Worm (Caenorhabditis elegans) whole organism, young adult: ENCODE measurements around the gene clec-88.

Experiments
- B0019.2 ChIP-seq: fragments of 200-800 bp; sonication (Bioruptor generic); conservative IDR thresholded peaks from 2 replicates; pipeline ENCODE4 v1.3.6; 2022; ENCODE audit warnings: missing genetic modification reagents, missing genetic modification characterization, missing compliant biosample characterization
- B0035.1 ChIP-seq: sonication (generic microtip); optimal IDR thresholded peaks from 2 replicates; lab custom pipeline; 2016; ENCODE audit warnings: missing genetic modification characterization, mild to moderate bottlenecking, missing compliant biosample characterization, missing genotype, missing genetic modification reagents
- B0261.1 ChIP-seq: sonication (generic microtip); optimal IDR thresholded peaks from 2 replicates; lab custom pipeline; 2016; ENCODE audit warnings: mild to moderate bottlenecking, missing genetic modification characterization, moderate library complexity, missing compliant biosample characterization
- D2030.7 ChIP-seq: fragments of 200-800 bp; sonication (Bioruptor generic); IDR thresholded peaks from 2 replicates; pipeline ENCODE4 v1.3.6; 2022; ENCODE audit warnings: missing genetic modification reagents, missing genetic modification characterization, missing compliant biosample characterization
- F10E7.11 ChIP-seq: sonication (generic microtip); optimal IDR thresholded peaks from 2 replicates; lab custom pipeline; 2017; ENCODE audit warnings: mild to moderate bottlenecking, missing genetic modification characterization, moderate library complexity, missing compliant biosample characterization
- F22D6.2 ChIP-seq: sonication (generic microtip); optimal IDR thresholded peaks from 2 replicates; lab custom pipeline; 2016; ENCODE audit warnings: mild to moderate bottlenecking, missing genetic modification characterization, missing compliant biosample characterization
- F55B11.4 ChIP-seq: sonication (generic microtip); optimal IDR thresholded peaks from 2 replicates; lab custom pipeline; 2016; ENCODE audit warnings: missing compliant biosample characterization, missing genetic modification characterization, borderline replicate concordance; ENCODE audit not compliant: insufficient read depth
- F57A8.1 ChIP-seq: fragments of 200-800 bp; sonication (Bioruptor generic); optimal IDR thresholded peaks from 2 replicates; lab custom pipeline; 2018; ENCODE audit warnings: mild to moderate bottlenecking, missing genetic modification characterization, moderate library complexity, missing compliant biosample characterization
- F57C9.4 ChIP-seq: sonication (generic microtip); optimal IDR thresholded peaks from 2 replicates; lab custom pipeline; 2017; ENCODE audit warnings: mild to moderate bottlenecking, missing genetic modification characterization, missing compliant biosample characterization
- K11D2.4 ChIP-seq: fragments of 200-800 bp; sonication (Bioruptor generic); IDR thresholded peaks from 2 replicates; pipeline ENCODE4 v1.3.6; 2022; ENCODE audit warnings: missing genetic modification reagents, missing genetic modification characterization, missing compliant biosample characterization
- K12H6.12 ChIP-seq: fragments of 200-800 bp; sonication (Bioruptor generic); optimal IDR thresholded peaks from 2 replicates; lab custom pipeline; 2018; ENCODE audit warnings: mild to moderate bottlenecking, missing genetic modification characterization, missing compliant biosample characterization
- Y53G8AR.9 ChIP-seq: fragments of 200-800 bp; sonication (Bioruptor generic); conservative IDR thresholded peaks from 2 replicates; pipeline ENCODE4 v1.3.6; 2022; ENCODE audit warnings: missing genetic modification reagents, missing genetic modification characterization, missing compliant biosample characterization
- Y67H2A.10 ChIP-seq: fragments of 200-800 bp; sonication (Bioruptor generic); conservative IDR thresholded peaks from 2 replicates; pipeline ENCODE4 v1.3.6; 2022; ENCODE audit warnings: missing genetic modification reagents, missing genetic modification characterization, missing compliant biosample characterization
- ZK185.1 ChIP-seq: sonication (generic microtip); optimal IDR thresholded peaks from 2 replicates; lab custom pipeline; 2016; ENCODE audit warnings: mild to moderate bottlenecking, missing genetic modification characterization, missing compliant biosample characterization; ENCODE audit not compliant: poor library complexity, severe bottlenecking
- athp-1 ChIP-seq: sonication (generic microtip); optimal IDR thresholded peaks from 2 replicates; lab custom pipeline; 2017; ENCODE audit warnings: mild to moderate bottlenecking, missing genetic modification characterization, missing compliant biosample characterization
- attf-5 ChIP-seq: fragments of 200-800 bp; sonication (Bioruptor generic); optimal IDR thresholded peaks from 2 replicates; lab custom pipeline; 2018; ENCODE audit warnings: mild to moderate bottlenecking, missing genetic modification characterization, missing compliant biosample characterization
- attf-6 ChIP-seq: fragments of 200-800 bp; sonication (Bioruptor generic); IDR thresholded peaks from 2 replicates; pipeline ENCODE4 v1.3.6; 2022; ENCODE audit warnings: missing genetic modification reagents, missing genetic modification characterization, missing compliant biosample characterization
- ccch-3 ChIP-seq: fragments of 200-800 bp; sonication (Bioruptor generic); optimal IDR thresholded peaks from 2 replicates; lab custom pipeline; 2018; ENCODE audit warnings: mild to moderate bottlenecking, missing genetic modification characterization, missing compliant biosample characterization
- cebp-1 ChIP-seq, 2 experiments: fragments of 200-800 bp in 1 of 2; sonication (Bioruptor generic) in 1 of 2; sonication (generic microtip) in 1 of 2; IDR thresholded peaks in 1 of 2; optimal IDR thresholded peaks in 1 of 2; 2 replicates each; pipeline versions ENCODE4 v1.3.6 to Lab custom; 2017 to 2022; ENCODE audit warnings: missing compliant biosample characterization in 2 of 2, missing genetic modification characterization in 2 of 2, mild to moderate bottlenecking in 1 of 2, missing genetic modification reagents in 1 of 2, moderate library complexity in 1 of 2
- ceh-100 ChIP-seq: fragments of 200-800 bp; sonication (Bioruptor generic); IDR thresholded peaks from 2 replicates; pipeline ENCODE4 v1.3.6; 2022; ENCODE audit warnings: missing genetic modification reagents, missing genetic modification characterization, missing compliant biosample characterization
- ceh-27 ChIP-seq: fragments of 200-800 bp; sonication (Bioruptor generic); optimal IDR thresholded peaks from 2 replicates; lab custom pipeline; 2018; ENCODE audit warnings: mild to moderate bottlenecking, missing genetic modification characterization, moderate library complexity, missing compliant biosample characterization
- ceh-79 ChIP-seq: sonication (generic microtip); optimal IDR thresholded peaks from 2 replicates; lab custom pipeline; 2017; ENCODE audit warnings: mild to moderate bottlenecking, missing genetic modification characterization, missing compliant biosample characterization
- dox-1 ChIP-seq: fragments of 200-800 bp; sonication (Bioruptor generic); IDR thresholded peaks from 2 replicates; pipeline ENCODE4 v1.3.6; 2022; ENCODE audit warnings: missing genetic modification reagents, missing genetic modification characterization, missing compliant biosample characterization
- dpl-1 ChIP-seq: fragments of 150-350 bp; optimal IDR thresholded peaks from 2 replicates; lab custom pipeline; 2014; ENCODE audit warnings: missing biosample characterization, missing genetic modification reagents, missing genetic modification characterization
- ekl-4 ChIP-seq: fragments of 200-800 bp; sonication (Bioruptor generic); IDR thresholded peaks from 2 replicates; pipeline ENCODE4 v1.3.6; 2022; ENCODE audit warnings: missing genetic modification reagents, missing genetic modification characterization, missing compliant biosample characterization
- gei-17 ChIP-seq: fragments of 200-800 bp; sonication (Bioruptor generic); optimal IDR thresholded peaks from 2 replicates; lab custom pipeline; 2018; ENCODE audit warnings: mild to moderate bottlenecking, missing genetic modification characterization, missing compliant biosample characterization
- hmg-20 ChIP-seq: fragments of 200-800 bp; sonication (Bioruptor generic); IDR thresholded peaks from 2 replicates; pipeline ENCODE4 v1.3.6; 2022; ENCODE audit warnings: missing genetic modification reagents, missing genetic modification characterization, missing compliant biosample characterization
- hsf-1 ChIP-seq: fragments of 200-800 bp; sonication (Bioruptor generic); IDR thresholded peaks from 2 replicates; pipeline ENCODE4 v1.3.6; 2022; ENCODE audit warnings: missing genetic modification reagents, missing genetic modification characterization, missing compliant biosample characterization
- lag-1 ChIP-seq: fragments of 200-800 bp; sonication (Bioruptor generic); IDR thresholded peaks from 2 replicates; pipeline ENCODE4 v1.3.6; 2022; ENCODE audit warnings: missing genetic modification reagents, missing genetic modification characterization, missing compliant biosample characterization
- let-526 ChIP-seq: fragments of 200-800 bp; sonication (Bioruptor generic); IDR thresholded peaks from 2 replicates; pipeline ENCODE4 v1.3.6; 2022; ENCODE audit warnings: missing genetic modification reagents, missing genetic modification characterization, missing compliant biosample characterization
- let-607 ChIP-seq, 2 experiments: fragments of 200-800 bp in 1 of 2; sonication (Bioruptor generic) in 1 of 2; sonication (generic microtip) in 1 of 2; optimal IDR thresholded peaks; 2 replicates each; lab custom pipeline; 2016 to 2018; ENCODE audit warnings: mild to moderate bottlenecking in 2 of 2, missing compliant biosample characterization in 2 of 2, missing genetic modification characterization in 2 of 2, moderate library complexity in 2 of 2, missing genotype in 1 of 2
- lin-26 ChIP-seq: fragments of 200-800 bp; sonication (Bioruptor generic); IDR thresholded peaks from 2 replicates; pipeline ENCODE4 v1.3.6; 2022; ENCODE audit warnings: missing genetic modification reagents, missing genetic modification characterization, missing compliant biosample characterization
- lin-40 ChIP-seq: sonication (generic microtip); optimal IDR thresholded peaks from 2 replicates; lab custom pipeline; 2016; ENCODE audit warnings: missing genetic modification characterization, mild to moderate bottlenecking, missing compliant biosample characterization, missing genotype, missing genetic modification reagents
- lsl-1 ChIP-seq: fragments of 200-800 bp; sonication (Bioruptor generic); optimal IDR thresholded peaks from 2 replicates; lab custom pipeline; 2018; ENCODE audit warnings: mild to moderate bottlenecking, missing genetic modification characterization, moderate library complexity, missing compliant biosample characterization
- mcd-1 ChIP-seq: fragments of 200-800 bp; sonication (Bioruptor generic); IDR thresholded peaks from 2 replicates; pipeline ENCODE4 v1.3.6; 2022; ENCODE audit warnings: missing genetic modification reagents, missing genetic modification characterization, missing compliant biosample characterization
- mel-28 ChIP-seq: sonication (generic microtip); optimal IDR thresholded peaks from 2 replicates; lab custom pipeline; 2016; ENCODE audit warnings: borderline replicate concordance, mild to moderate bottlenecking, missing genetic modification characterization, missing compliant biosample characterization
- nfya-1 ChIP-seq: sonication (generic microtip); optimal IDR thresholded peaks from 2 replicates; lab custom pipeline; 2017; ENCODE audit warnings: antibody characterized with exemption, missing compliant biosample characterization, missing genetic modification characterization, borderline replicate concordance; ENCODE audit not compliant: insufficient read depth
- nhr-90 ChIP-seq: sonication (generic microtip); optimal IDR thresholded peaks from 2 replicates; lab custom pipeline; 2016; ENCODE audit warnings: missing genotype, mild to moderate bottlenecking, missing genetic modification characterization, missing compliant biosample characterization
- pbrm-1 ChIP-seq: fragments of 200-800 bp; sonication (Bioruptor generic); IDR thresholded peaks from 2 replicates; pipeline ENCODE4 v1.3.6; 2022; ENCODE audit warnings: missing genetic modification reagents, missing genetic modification characterization, missing compliant biosample characterization
- tbp1 ChIP-seq: fragments of 200-800 bp; sonication (Bioruptor generic); optimal IDR thresholded peaks from 2 replicates; lab custom pipeline; 2018; ENCODE audit warnings: mild to moderate bottlenecking, missing genetic modification characterization, missing compliant biosample characterization
- unc-62 ChIP-seq: fragments of 150-350 bp; optimal IDR thresholded peaks from 2 replicates; lab custom pipeline; 2014; ENCODE audit warnings: missing biosample characterization, missing genetic modification reagents, missing genetic modification characterization
- ztf-26 ChIP-seq: sonication (generic microtip); optimal IDR thresholded peaks from 2 replicates; lab custom pipeline; 2017; ENCODE audit warnings: missing genetic modification characterization, missing compliant biosample characterization
- ztf-28 ChIP-seq: fragments of 200-800 bp; sonication (Bioruptor generic); IDR thresholded peaks from 2 replicates; pipeline ENCODE4 v1.3.6; 2022; ENCODE audit warnings: missing genetic modification reagents, missing genetic modification characterization, missing compliant biosample characterization

clec-88 gene

ce11 chrII:6346551-6347079 lies 18.9 kb upstream of the clec-88 start (continued):
- TF ChIP-seq mcd-1 (GFP tag; lab: Robert Waterston, UW), result peak; percentile 57; the same call in 1 of the 2 replicates
- peak; percentile 39 for TF ChIP-seq F22D6.2 (tag; lab: Kevin White, UChicago)
- TF ChIP-seq D2030.7 (GFP tag; lab: Robert Waterston, UW), result 0 out of 2 replicates have a peak, but pooled peaks have one; percentile 10
- no peak for TF ChIP-seq hmg-20 (GFP tag; lab: Robert Waterston, UW)
- no peak for TF ChIP-seq lsl-1
- no peak for TF ChIP-seq F55B11.4 (tag; lab: Kevin White, UChicago)
- TF ChIP-seq athp-1 (tag; lab: Kevin White, UChicago), result peak; percentile 63
- TF ChIP-seq dpl-1 (GFP tag; lab: Kevin White, UChicago), result no peak
- 0 out of 2 replicates have a peak, but pooled peaks have one; percentile 53 for TF ChIP-seq attf-6 (GFP tag; lab: Robert Waterston, UW)

ce11 chrII:6347341-6348118 lies 18.0 kb upstream of the clec-88 start, which contains the start of gene lgg-1:
TSS of gene lgg-1 (minus strand) at chrII:6347719.
- TF ChIP-seq dox-1 (GFP tag; lab: Robert Waterston, UW) (peak; percentile 75), ceh-27 (peak; percentile 41), F57C9.4 (no peak), Y67H2A.10 (GFP tag; lab: Robert Waterston, UW) (peak; percentile 18; the same call in 1 of the 2 replicates), B0035.1 (tag; lab: Kevin White, UChicago) (no peak), ztf-26 (tag; lab: Kevin White, UChicago) (peak; percentile 21), pbrm-1 (GFP tag; lab: Robert Waterston, UW) (peak; percentile 61), K11D2.4 (GFP tag; lab: Robert Waterston, UW) (no peak), F57A8.1 (GFP tag; lab: Kevin White, UChicago) (peak; percentile 0), F10E7.11 (no peak), nhr-90 (tag; lab: Kevin White, UChicago) (peak; percentile 28), dpl-1 (GFP tag; lab: Kevin White, UChicago) (peak; percentile 40), gei-17 (GFP tag; lab: Kevin White, UChicago) (no peak), lin-40 (peak; percentile 11), mel-28 (tag; lab: Kevin White, UChicago) (no peak), ceh-100 (GFP tag; lab: Robert Waterston, UW) (no peak; the same call in 1 of the 2 replicates), unc-62 (GFP tag; lab: Kevin White, UChicago) (no peak), lin-26 (GFP tag; lab: Robert Waterston, UW) (peak; percentile 56), Y53G8AR.9 (GFP tag; lab: Robert Waterston, UW) (peak; percentile 43; the same call in 1 of the 2 replicates), attf-5 (peak; percentile 45), hsf-1 (GFP tag; lab: Robert Waterston, UW) (no peak), let-526 (GFP tag; lab: Robert Waterston, UW) (peak; percentile 78; the same call in 1 of the 2 replicates), B0019.2 (GFP tag; lab: Robert Waterston, UW) (peak; percentile 47), K12H6.12 (tag; lab: Kevin White, UChicago) (peak; percentile 68), ekl-4 (GFP tag; lab: Robert Waterston, UW) (0 out of 2 replicates have a peak, but pooled peaks have one; percentile 71), cebp-1 (GFP tag; IDR thresholded peaks at IDR 0.05; lab: Robert Waterston, UW) (peak; percentile 87), cebp-1 (tag; optimal IDR thresholded peaks at IDR 0.05; lab: Kevin White, UChicago) (peak; percentile 96), ccch-3 (no peak), let-607 (tag; optimal IDR thresholded peaks at IDR 0.05; lab: Kevin White, UChicago) (peak in 1 of 2 experiments; percentile 38), ztf-28 (GFP tag; lab: Robert Waterston, UW) (no peak), lag-1 (GFP tag; lab: Robert Waterston, UW) (0 out of 2 replicates have a peak, but pooled peaks have one; percentile 35), ZK185.1 (tag; lab: Kevin White, UChicago) (peak; percentile 72), ceh-79 (tag; lab: Kevin White, UChicago) (no peak), nfya-1 (tag; lab: Kevin White, UChicago) (no peak), tbp1 (GFP tag; lab: Kevin White, UChicago) (peak; percentile 44), B0261.1 (tag; lab: Kevin White, UChicago) (no peak)
